Worm (Caenorhabditis elegans) whole organism, mixed stage, embryonic: Measurements from ENCODE around the gene pmk-1.

Experiments used
- M03D4.4 ChIP-seq: sonication (generic microtip); optimal IDR thresholded peaks from 2 replicates; lab custom pipeline; 2017; ENCODE audit warnings: mild to moderate bottlenecking, missing genetic modification characterization, missing compliant biosample characterization
- bed-3 ChIP-seq: fragments of 200-800 bp; sonication (Bioruptor generic); optimal IDR thresholded peaks from 3 replicates; lab custom pipeline; 2018; ENCODE audit warnings: mild to moderate bottlenecking, missing genetic modification characterization, moderate library complexity, missing compliant biosample characterization
- blmp-1 ChIP-seq: fragments of 150-350 bp; optimal IDR thresholded peaks from 2 replicates; lab custom pipeline; 2014; ENCODE audit warnings: missing biosample characterization, missing genetic modification characterization
- ceh-39 ChIP-seq: fragments of 150-350 bp; optimal IDR thresholded peaks from 2 replicates; lab custom pipeline; 2014; ENCODE audit warnings: missing biosample characterization, missing genetic modification characterization
- ceh-43 ChIP-seq: fragments of 200-800 bp; sonication (Bioruptor generic); optimal IDR thresholded peaks from 2 replicates; lab custom pipeline; 2018; ENCODE audit warnings: mild to moderate bottlenecking, missing genetic modification characterization, moderate library complexity, missing compliant biosample characterization
- ceh-83 ChIP-seq: fragments of 200-800 bp; sonication (Bioruptor generic); optimal IDR thresholded peaks from 2 replicates; lab custom pipeline; 2018; ENCODE audit warnings: mild to moderate bottlenecking, missing genetic modification characterization, missing compliant biosample characterization
- ces-1 ChIP-seq: fragments of 150-350 bp; optimal IDR thresholded peaks from 2 replicates; lab custom pipeline; 2014; ENCODE audit warnings: missing biosample characterization, missing genetic modification reagents, missing genetic modification characterization
- cnd-1 ChIP-seq: fragments of 200-800 bp; sonication (Bioruptor generic); optimal IDR thresholded peaks from 2 replicates; lab custom pipeline; 2018; ENCODE audit warnings: mild to moderate bottlenecking, missing genetic modification characterization, missing compliant biosample characterization
- drap-1 ChIP-seq: fragments of 200-800 bp; sonication (Bioruptor generic); optimal IDR thresholded peaks from 3 replicates; lab custom pipeline; 2018; ENCODE audit warnings: mild to moderate bottlenecking, missing genetic modification characterization, missing compliant biosample characterization
- elt-1 ChIP-seq: sonication (generic microtip); optimal IDR thresholded peaks from 2 replicates; lab custom pipeline; 2017; ENCODE audit warnings: missing genetic modification characterization, mild to moderate bottlenecking, missing compliant biosample characterization, antibody characterized with exemption, moderate library complexity, borderline replicate concordance; ENCODE audit not compliant: insufficient read depth
- elt-3 ChIP-seq: fragments of 150-350 bp; optimal IDR thresholded peaks from 2 replicates; lab custom pipeline; 2014; ENCODE audit warnings: missing biosample characterization, missing genetic modification characterization
- flh-1 ChIP-seq: fragments of 200-800 bp; sonication (Bioruptor generic); optimal IDR thresholded peaks from 2 replicates; lab custom pipeline; 2018; ENCODE audit warnings: mild to moderate bottlenecking, missing genetic modification characterization, moderate library complexity, missing compliant biosample characterization
- hlh-1 ChIP-seq: fragments of 150-350 bp; optimal IDR thresholded peaks from 2 replicates; lab custom pipeline; 2014; ENCODE audit warnings: missing biosample characterization, missing genetic modification reagents, missing genetic modification characterization
- lin-13 ChIP-seq: fragments of 150-350 bp; optimal IDR thresholded peaks from 2 replicates; lab custom pipeline; 2014; ENCODE audit warnings: missing biosample characterization, missing genetic modification characterization
- lin-32 ChIP-seq: fragments of 200-800 bp; sonication (Bioruptor generic); optimal IDR thresholded peaks from 2 replicates; lab custom pipeline; 2018; ENCODE audit warnings: mild to moderate bottlenecking, missing genetic modification characterization, missing compliant biosample characterization
- lsy-2 ChIP-seq: fragments of 150-350 bp; optimal IDR thresholded peaks from 2 replicates; lab custom pipeline; 2014; ENCODE audit warnings: missing biosample characterization, missing genetic modification characterization
- mep-1 ChIP-seq: fragments of 150-350 bp; optimal IDR thresholded peaks from 2 replicates; lab custom pipeline; 2017; ENCODE audit warnings: missing biosample characterization, missing genetic modification reagents, missing genetic modification characterization, inconsistent platforms
- mls-2 ChIP-seq: sonication (generic microtip); optimal IDR thresholded peaks from 2 replicates; lab custom pipeline; 2016; ENCODE audit warnings: mild to moderate bottlenecking, missing genetic modification characterization, moderate library complexity, missing compliant biosample characterization
- nhr-12 ChIP-seq: fragments of 150-350 bp; optimal IDR thresholded peaks from 2 replicates; lab custom pipeline; 2014; ENCODE audit warnings: missing biosample characterization, missing genetic modification characterization
- nhr-2 ChIP-seq: fragments of 150-350 bp; optimal IDR thresholded peaks from 2 replicates; lab custom pipeline; 2014; ENCODE audit warnings: missing biosample characterization, missing genetic modification characterization
- nhr-237 ChIP-seq: fragments of 150-350 bp; optimal IDR thresholded peaks from 2 replicates; lab custom pipeline; 2014; ENCODE audit warnings: missing biosample characterization, missing genetic modification characterization
- nhr-28 ChIP-seq: fragments of 150-350 bp; optimal IDR thresholded peaks from 2 replicates; lab custom pipeline; 2014; ENCODE audit warnings: missing biosample characterization, missing genetic modification characterization
- nhr-76 ChIP-seq: sonication (generic microtip); optimal IDR thresholded peaks from 2 replicates; lab custom pipeline; 2017; ENCODE audit warnings: missing biosample characterization, missing genetic modification characterization
- pha-4 ChIP-seq: fragments of 150-350 bp; optimal IDR thresholded peaks from 2 replicates; lab custom pipeline; 2018; ENCODE audit warnings: missing biosample characterization, missing genetic modification reagents, missing genetic modification characterization
- sem-2 ChIP-seq: fragments of 200-800 bp; sonication (Bioruptor generic); optimal IDR thresholded peaks from 2 replicates; lab custom pipeline; 2018; ENCODE audit warnings: mild to moderate bottlenecking, missing genetic modification characterization, missing compliant biosample characterization
- snpc-4 ChIP-seq: fragments of 150-350 bp; optimal IDR thresholded peaks from 2 replicates; lab custom pipeline; 2014; ENCODE audit warnings: missing biosample characterization, missing genetic modification characterization
- sptf-1 ChIP-seq: sonication (generic microtip); optimal IDR thresholded peaks from 2 replicates; lab custom pipeline; 2017; ENCODE audit warnings: mild to moderate bottlenecking, missing genetic modification characterization, moderate library complexity, missing compliant biosample characterization
- tbx-8 ChIP-seq: fragments of 200-800 bp; sonication (Bioruptor generic); optimal IDR thresholded peaks from 2 replicates; lab custom pipeline; 2018; ENCODE audit warnings: mild to moderate bottlenecking, missing genetic modification characterization, moderate library complexity, missing compliant biosample characterization
- unc-120 ChIP-seq: sonication (generic microtip); optimal IDR thresholded peaks from 2 replicates; lab custom pipeline; 2017; ENCODE audit warnings: missing genetic modification characterization, missing compliant biosample characterization; ENCODE audit not compliant: poor library complexity, severe bottlenecking
- unc-39 ChIP-seq: fragments of 150-350 bp; optimal IDR thresholded peaks from 2 replicates; lab custom pipeline; 2014; ENCODE audit warnings: missing biosample characterization, missing genetic modification characterization
- unc-62 ChIP-seq: fragments of 150-350 bp; optimal IDR thresholded peaks from 2 replicates; lab custom pipeline; 2014; ENCODE audit warnings: missing biosample characterization, missing genetic modification reagents, missing genetic modification characterization
- zip-8 ChIP-seq: fragments of 150-350 bp; optimal IDR thresholded peaks from 2 replicates; lab custom pipeline; 2014; ENCODE audit warnings: missing biosample characterization, missing genetic modification characterization
- ztf-11 ChIP-seq: fragments of 150-350 bp; optimal IDR thresholded peaks from 2 replicates; lab custom pipeline; 2014; ENCODE audit warnings: missing biosample characterization, missing genetic modification characterization

The pmk-1 gene

DNA sequence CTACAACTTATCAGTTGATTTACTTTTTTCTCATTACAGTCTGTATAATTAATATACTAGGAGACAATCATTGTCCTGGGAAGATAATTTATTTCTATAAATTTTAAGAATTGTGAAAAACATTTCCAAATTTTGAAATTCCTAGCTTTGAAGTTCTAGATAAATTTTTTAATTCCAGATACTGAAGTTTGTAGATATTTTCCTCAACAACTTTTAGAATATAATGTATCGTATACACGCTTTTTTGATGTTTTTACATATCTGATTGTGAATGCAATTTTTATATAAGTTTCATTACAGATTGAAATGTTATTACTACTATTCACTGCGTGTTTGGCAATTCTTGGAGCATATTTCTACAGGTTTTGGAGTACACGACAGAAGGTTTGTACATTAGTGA lies 3.6 kb downstream of the pmk-1 start, which contains the start of gene faah-2:
TSS of gene faah-2 (plus strand) at position 301 of the 400 bp plus-strand sequence.
- TF ChIP-seq elt-3 (tag; lab: Kevin White, UChicago) (no peak), lin-13 (tag; lab: Kevin White, UChicago) (no peak), sptf-1 (tag; lab: Kevin White, UChicago) (no peak), flh-1 (GFP tag; lab: Kevin White, UChicago) (no peak), snpc-4 (tag; lab: Kevin White, UChicago) (no peak), sem-2 (no peak), lin-32 (no peak), elt-1 (tag; lab: Kevin White, UChicago) (no peak), drap-1 (GFP tag; lab: Kevin White, UChicago) (no peak), mls-2 (tag; lab: Kevin White, UChicago) (no peak), zip-8 (tag; lab: Kevin White, UChicago) (no peak)

DNA sequence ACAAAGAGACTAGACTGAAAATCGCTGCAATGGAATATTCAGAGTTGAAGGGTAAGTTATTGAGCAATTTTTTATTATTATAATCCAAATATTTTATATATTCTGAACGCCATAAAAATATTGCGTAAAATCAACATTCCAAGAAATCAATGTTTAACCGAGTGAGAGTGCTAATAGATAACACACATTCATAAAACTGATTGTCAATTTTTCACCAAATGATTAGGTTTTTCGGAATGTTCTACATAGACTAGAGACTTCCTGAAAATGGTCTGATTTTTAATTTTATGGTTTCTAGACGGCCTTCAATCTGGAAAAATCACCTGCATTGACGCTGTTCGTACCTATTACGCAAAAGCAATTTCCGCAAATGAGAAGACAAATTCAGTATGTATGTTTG lies 4.1 kb downstream of the pmk-1 start:
- TF ChIP-seq ces-1 (GFP tag; lab: Kevin White, UChicago) = no peak
- TF ChIP-seq, all 35 proteins: peak for 0

DNA sequence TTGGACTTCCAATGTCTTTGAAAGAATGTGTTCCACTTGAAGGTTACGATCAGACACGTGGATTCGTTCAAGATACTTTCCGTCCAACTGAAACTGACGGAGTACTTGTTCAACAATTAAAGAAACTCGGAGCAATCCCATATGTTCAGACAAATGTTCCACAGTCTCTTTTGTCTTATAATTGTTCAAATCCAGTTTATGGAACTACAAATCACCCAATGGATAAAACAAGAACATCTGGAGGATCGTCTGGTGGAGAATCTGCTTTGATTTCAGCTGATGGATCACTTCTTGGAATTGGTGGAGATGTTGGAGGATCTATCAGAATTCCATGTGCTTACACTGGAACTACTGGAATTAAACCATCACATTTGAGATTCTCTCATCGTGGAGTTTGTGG lies 4.6 kb downstream of the pmk-1 start:
- TF ChIP-seq nhr-12 (tag; lab: Kevin White, UChicago) (no peak), M03D4.4 (tag; lab: Kevin White, UChicago) (no peak), nhr-28 (no peak), flh-1 (GFP tag; lab: Kevin White, UChicago) (no peak), unc-120 (tag; lab: Kevin White, UChicago) (no peak), tbx-8 (GFP tag; lab: Kevin White, UChicago) (no peak), sem-2 (no peak), sptf-1 (tag; lab: Kevin White, UChicago) (no peak), blmp-1 (tag; lab: Kevin White, UChicago) (no peak), lsy-2 (tag; lab: Kevin White, UChicago) (no peak), bed-3 (no peak)

DNA sequence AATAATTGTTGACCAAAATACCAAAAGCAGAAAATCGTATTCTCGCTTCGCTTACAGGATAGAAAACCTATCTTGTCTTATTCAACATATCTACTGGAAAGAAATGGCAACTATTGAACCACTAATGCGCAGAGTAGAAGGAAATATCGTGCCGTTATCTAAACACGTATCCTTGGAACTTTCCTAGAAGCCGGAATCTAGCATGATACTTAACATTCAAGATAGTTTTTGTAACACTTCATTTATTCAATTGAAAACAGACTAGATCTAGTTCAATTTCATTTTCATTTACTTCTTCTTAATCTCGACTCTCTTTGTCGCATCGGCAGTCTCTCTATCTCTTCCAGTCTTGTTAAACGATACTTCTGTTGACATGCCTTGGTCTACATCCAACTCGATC lies 6.4 kb downstream of the pmk-1 start:
- TF ChIP-seq nhr-237 = no peak
- TF ChIP-seq, all 35 proteins: peak for 0

DNA sequence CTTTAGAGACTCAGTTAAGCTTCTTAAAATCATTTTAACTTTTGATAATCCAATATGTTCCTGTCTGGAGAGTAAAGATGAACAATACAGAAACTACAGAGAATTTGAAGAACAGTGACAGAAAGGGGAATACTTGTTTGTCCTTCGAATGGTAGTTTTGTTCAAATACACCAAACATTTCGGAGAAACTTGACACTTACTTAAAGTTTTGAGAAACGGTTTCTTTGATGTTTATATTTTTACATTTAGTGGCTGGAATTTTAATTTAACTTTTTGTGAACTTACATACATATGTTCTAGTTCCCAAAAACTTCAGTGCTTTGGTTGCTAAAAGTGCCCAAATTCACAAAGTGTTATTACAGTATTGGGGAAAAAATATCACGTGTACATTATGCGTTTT lies 8.6 kb downstream of the pmk-1 start, which contains the start of gene B0218.5:
TSS of gene B0218.5 (minus strand) at position 101 of the 400 bp plus-strand sequence.
- no peak for TF ChIP-seq lin-13 (tag; lab: Kevin White, UChicago)
- TF ChIP-seq ztf-11 (tag; lab: Kevin White, UChicago) = no peak
- no peak for TF ChIP-seq nhr-12 (tag; lab: Kevin White, UChicago)
- no peak for TF ChIP-seq zip-8 (tag; lab: Kevin White, UChicago)
- no peak for TF ChIP-seq ceh-39
- TF ChIP-seq ces-1 (GFP tag; lab: Kevin White, UChicago) = no peak
- TF ChIP-seq hlh-1 (tag; lab: Kevin White, UChicago) = no peak

DNA sequence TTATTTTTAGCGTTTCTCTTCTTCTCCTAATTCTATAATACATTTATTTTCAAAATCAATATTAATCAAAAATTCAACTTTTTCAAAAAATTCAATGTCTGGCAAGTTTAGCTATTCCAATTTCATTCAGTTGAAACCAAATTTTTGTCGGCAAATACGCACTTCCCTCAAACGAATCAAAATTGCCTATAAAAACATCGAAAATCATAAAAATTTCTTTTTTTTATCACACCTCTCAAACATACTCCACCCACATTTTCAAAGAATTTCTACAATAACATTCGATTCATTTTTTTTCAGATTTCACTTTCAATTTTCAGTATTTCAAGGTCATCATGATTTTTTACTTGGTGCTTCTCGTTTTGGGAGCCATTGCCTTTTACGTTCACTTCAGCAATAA lies 10.5 kb downstream of the pmk-1 start, which contains the start of gene faah-1:
TSS of gene faah-1 (plus strand) at position 301 of the 400 bp plus-strand sequence.
- TF ChIP-seq hlh-1 (tag; lab: Kevin White, UChicago) (no peak), elt-1 (tag; lab: Kevin White, UChicago) (no peak), lin-13 (tag; lab: Kevin White, UChicago) (no peak), nhr-76 (tag; lab: Kevin White, UChicago) (no peak), mls-2 (tag; lab: Kevin White, UChicago) (no peak), sem-2 (no peak), elt-3 (tag; lab: Kevin White, UChicago) (no peak)

DNA sequence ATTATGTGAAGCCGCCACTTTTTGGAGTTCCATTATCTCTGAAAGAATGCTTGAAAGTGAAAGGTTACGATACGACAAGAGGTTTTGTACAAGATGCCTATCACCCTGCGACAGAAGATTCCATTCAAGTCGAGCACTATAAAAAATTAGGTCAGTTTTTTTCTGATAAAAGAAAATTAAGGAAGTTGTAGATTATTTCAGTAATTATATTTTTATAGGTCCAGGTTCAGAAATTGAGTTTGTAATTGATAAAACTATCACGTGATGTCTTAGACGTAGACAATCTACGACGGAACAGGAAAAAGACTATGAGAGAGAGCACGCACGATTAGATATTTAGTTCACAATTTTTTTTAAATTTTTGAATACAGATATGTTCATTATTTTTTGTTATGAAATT lies 11.4 kb downstream of the pmk-1 start:
- no peak for TF ChIP-seq mep-1

DNA sequence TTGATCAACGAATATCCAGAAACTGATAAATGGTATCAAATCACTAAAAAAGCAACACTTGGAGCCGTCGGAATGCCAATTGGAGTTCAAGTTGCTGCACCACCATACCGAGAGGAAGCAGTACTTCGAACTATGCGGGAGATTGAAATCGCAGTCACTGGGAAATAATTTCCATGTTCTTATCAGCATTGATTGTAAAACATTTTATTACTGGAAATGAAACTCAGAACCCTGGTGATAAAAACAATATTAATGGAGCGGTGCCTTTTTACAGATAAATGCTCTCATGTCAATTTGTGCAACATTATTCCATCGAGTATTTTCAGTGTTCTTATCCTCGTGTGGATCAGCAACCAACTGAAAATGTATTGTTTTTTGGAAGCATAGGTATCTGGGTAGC lies 13.2 kb downstream of the pmk-1 start:
- TF ChIP-seq unc-120 (tag; lab: Kevin White, UChicago) (no peak), zip-8 (tag; lab: Kevin White, UChicago) (no peak), drap-1 (GFP tag; lab: Kevin White, UChicago) (no peak), nhr-2 (no peak), ceh-83 (GFP tag; lab: Kevin White, UChicago) (no peak), elt-1 (tag; lab: Kevin White, UChicago) (no peak), nhr-28 (no peak), lsy-2 (tag; lab: Kevin White, UChicago) (no peak), nhr-76 (tag; lab: Kevin White, UChicago) (no peak), elt-3 (tag; lab: Kevin White, UChicago) (no peak), cnd-1 (no peak), ceh-43 (GFP tag; lab: Kevin White, UChicago) (no peak), pha-4 (tag; lab: Kevin White, UChicago) (no peak), unc-39 (no peak), blmp-1 (tag; lab: Kevin White, UChicago) (no peak), ces-1 (GFP tag; lab: Kevin White, UChicago) (no peak), unc-62 (no peak), M03D4.4 (tag; lab: Kevin White, UChicago) (no peak), flh-1 (GFP tag; lab: Kevin White, UChicago) (no peak), sem-2 (no peak)
